Worm (Caenorhabditis elegans) whole organism, L4/young adult: ENCODE results near the gene serp-1.2.

Experiments used
- W03F9.2 ChIP-seq: fragments of 150-350 bp; optimal IDR thresholded peaks from 2 replicates; lab custom pipeline; 2014; ENCODE audit warnings: missing biosample characterization, missing genetic modification characterization
- dao-5 ChIP-seq: sonication (generic microtip); optimal IDR thresholded peaks from 2 replicates; lab custom pipeline; 2016; ENCODE audit warnings: missing genotype, missing genetic modification characterization, moderate library complexity, missing compliant biosample characterization
- him-1 ChIP-seq: sonication (generic microtip); optimal IDR thresholded peaks from 2 replicates; lab custom pipeline; 2016; ENCODE audit warnings: missing genotype, missing genetic modification reagents, missing genetic modification characterization, missing compliant biosample characterization

DNA sequence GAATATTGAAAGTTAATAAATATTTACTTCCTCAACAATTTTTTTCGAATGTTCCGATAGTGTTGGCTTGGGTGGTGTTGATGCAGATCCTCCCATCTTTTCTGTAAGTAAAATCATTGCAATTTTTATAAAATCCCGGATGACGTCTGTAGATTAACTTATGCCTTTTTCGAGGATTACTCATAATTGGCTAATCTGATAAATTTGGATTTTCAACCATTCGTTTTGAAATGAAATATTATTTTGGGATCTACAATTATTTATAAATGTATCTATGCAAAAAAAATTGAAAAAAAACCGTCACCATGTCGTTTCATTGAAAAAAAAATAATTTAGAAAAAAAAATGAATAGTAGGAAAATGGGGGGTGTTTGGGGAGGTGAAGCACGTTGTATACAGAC lies 24.3 kb upstream of the serp-1.2 start, which contains the start of gene glrx-22:
- no peak for TF ChIP-seq him-1 (tag; lab: Kevin White, UChicago)
- TF ChIP-seq W03F9.2 (tag; lab: Kevin White, UChicago), result no peak
- no peak for TF ChIP-seq dao-5 (tag; lab: Kevin White, UChicago)
